Worm (Caenorhabditis elegans) whole organism, L4 larva: ENCODE results near the gene str-47.

Experiments used
- R02D3.7 ChIP-seq: fragments of 150-350 bp; sonication (generic microtip); optimal IDR thresholded peaks from 3 replicates; lab custom pipeline; 2014; ENCODE audit warnings: missing biosample characterization, missing genetic modification characterization
- T20F7.1 ChIP-seq: fragments of 200-800 bp; sonication (Bioruptor generic); optimal IDR thresholded peaks from 2 replicates; lab custom pipeline; 2018; ENCODE audit warnings: mild to moderate bottlenecking, missing genetic modification characterization, missing compliant biosample characterization
- ama-1 ChIP-seq: fragments of 150-350 bp; optimal IDR thresholded peaks from 2 replicates; lab custom pipeline; 2014; ENCODE audit warnings: inconsistent platforms, mixed read lengths
- pha-4 ChIP-seq, 2 experiments: fragments of 150-350 bp in 1 of 2; fragments of 200-800 bp in 1 of 2; sonication (Bioruptor generic) in 1 of 2; IDR thresholded peaks in 1 of 2; optimal IDR thresholded peaks in 1 of 2; 2 replicates each; pipeline versions ENCODE4 v1.3.6 to Lab custom; 2014 to 2022; ENCODE audit warnings: missing genetic modification characterization in 2 of 2, missing genetic modification reagents in 2 of 2, missing biosample characterization in 1 of 2, missing compliant biosample characterization in 1 of 2
- snpc-4 ChIP-seq: fragments of 150-350 bp; optimal IDR thresholded peaks from 2 replicates; lab custom pipeline; 2014; ENCODE audit warnings: missing biosample characterization, missing genetic modification characterization
- unc-39 ChIP-seq: sonication (generic microtip); optimal IDR thresholded peaks from 2 replicates; lab custom pipeline; 2017; ENCODE audit warnings: missing biosample characterization, missing genetic modification characterization
- ztf-11 ChIP-seq: fragments of 150-350 bp; optimal IDR thresholded peaks from 2 replicates; lab custom pipeline; 2014; ENCODE audit warnings: missing biosample characterization, missing genetic modification characterization

ce11 chrV:7653567-7653966 is 8.0 kb downstream of the str-47 start, which contains the start of gene srh-200:
- TF ChIP-seq ama-1 (lab: Kevin White, UChicago) (no peak), unc-39 (tag; lab: Kevin White, UChicago) (no peak), R02D3.7 (tag; lab: Kevin White, UChicago) (no peak), pha-4 (GFP tag; IDR thresholded peaks at IDR 0.05; lab: Robert Waterston, UW) (no peak), pha-4 (tag; optimal IDR thresholded peaks at IDR 0.05; lab: Kevin White, UChicago) (no peak), ztf-11 (tag; lab: Kevin White, UChicago) (no peak), snpc-4 (no peak), T20F7.1 (GFP tag; lab: Kevin White, UChicago) (no peak)
